Fruit fly (Drosophila melanogaster): ENCODE data around the gene Dhrs4.

DNA sequence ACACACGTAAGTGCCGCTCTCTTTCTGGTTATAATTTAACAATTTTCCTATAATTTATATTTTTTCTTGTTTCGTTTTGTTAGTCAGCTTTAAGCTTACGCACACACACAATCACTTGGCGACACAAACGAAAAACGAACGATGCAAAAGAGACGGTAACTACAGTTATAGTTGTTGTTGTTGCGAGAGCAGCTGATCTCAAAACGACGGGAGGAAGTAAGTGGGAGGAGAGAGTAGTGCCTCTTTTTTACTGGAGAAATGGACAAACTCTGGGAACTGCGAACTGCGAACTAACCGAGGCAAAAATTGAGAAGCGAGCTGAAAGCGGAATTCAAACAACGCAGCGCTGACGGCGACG lies 43.0 kb upstream of the Dhrs4 start:
- TF ChIP-seq EcR (GFP tag; optimal IDR thresholded peaks at IDR 0.05) (peak; percentile 49), Snoo (tag; optimal IDR thresholded peaks at IDR 0.05) (no peak), CG4496 (GFP tag; IDR thresholded peaks at IDR 0.05) (no peak; the same call in 2 of the 3 replicates)

Data from whole organism, pupa.